Fruit fly (Drosophila melanogaster) ovary, adult (tissue): ENCODE data around the gene CG17600.
A peak's percentile ranks its signal among the peaks of the same experiment; 100 is the strongest.

Experiments
- CG17801 ChIP-seq: fragments of 200-800 bp; optimal IDR thresholded peaks from 2 replicates; lab custom pipeline; 2019; ENCODE audit warnings: missing biosample characterization, mild to moderate bottlenecking, missing genetic modification characterization, moderate library complexity; ENCODE audit not compliant: partially characterized antibody

Gene CG17600

dm6 chrX:22499557-22499956 is 15.4 kb upstream of the CG17600 start:
- TF ChIP-seq CG17801 (GFP tag; lab: Kevin White, UChicago): no peak

- TF ChIP-seq CG17801 (GFP tag; lab: Kevin White, UChicago): no peak
Observed at dm6 chrX:22502225-22502624, 12.8 kb upstream of the CG17600 start.

- no peak for TF ChIP-seq CG17801 (GFP tag; lab: Kevin White, UChicago)
Observed at dm6 chrX:22509085-22509484, 5.9 kb upstream of the CG17600 start.

dm6 chrX:22510776-22511175 is 4.2 kb upstream of the CG17600 start:
- no peak for TF ChIP-seq CG17801 (GFP tag; lab: Kevin White, UChicago)

dm6 chrX:22512071-22512470 is 2.9 kb upstream of the CG17600 start:
- TF ChIP-seq CG17801 (GFP tag; lab: Kevin White, UChicago): no peak

- no peak for TF ChIP-seq CG17801 (GFP tag; lab: Kevin White, UChicago)
Observed at dm6 chrX:22527210-22527609, 12.2 kb downstream of the CG17600 start.

- peak; percentile 47 for TF ChIP-seq CG17801 (GFP tag; lab: Kevin White, UChicago)
Observed at dm6 chrX:22529664-22530321, 14.8 kb downstream of the CG17600 start, which contains the start of gene S6kII. TSS of gene S6kII (plus strand) at chrX:22529964.

dm6 chrX:22540065-22540504 is 25.1 kb downstream of the CG17600 start, which contains the start of gene CG17598:
TSS of gene CG17598 (minus strand) at chrX:22540383.
- peak; percentile 2 for TF ChIP-seq CG17801 (GFP tag; lab: Kevin White, UChicago)

- no peak for TF ChIP-seq CG17801 (GFP tag; lab: Kevin White, UChicago)
Observed at dm6 chrX:22544222-22544621, 29.2 kb downstream of the CG17600 start, which contains the start of gene Cluap1. TSS of gene Cluap1 (minus strand) at chrX:22544322.

dm6 chrX:22544660-22545059 is 29.7 kb downstream of the CG17600 start:
- TF ChIP-seq CG17801 (GFP tag; lab: Kevin White, UChicago): no peak

- no peak for TF ChIP-seq CG17801 (GFP tag; lab: Kevin White, UChicago)
Observed at dm6 chrX:22546797-22547196, 31.8 kb downstream of the CG17600 start, which contains the start of gene CG17601. TSS of gene CG17601 (plus strand) at chrX:22547097.

dm6 chrX:22574362-22574761 is 59.4 kb downstream of the CG17600 start:
- TF ChIP-seq CG17801 (GFP tag; lab: Kevin White, UChicago): no peak

- TF ChIP-seq CG17801 (GFP tag; lab: Kevin White, UChicago): no peak
Observed at dm6 chrX:22575082-22575481, 60.1 kb downstream of the CG17600 start.

dm6 chrX:22582909-22583308 is 67.9 kb downstream of the CG17600 start:
- TF ChIP-seq CG17801 (GFP tag; lab: Kevin White, UChicago): no peak
